Fruit fly (Drosophila melanogaster): ENCODE results near the gene CheA84a.

Gene CheA84a

DNA sequence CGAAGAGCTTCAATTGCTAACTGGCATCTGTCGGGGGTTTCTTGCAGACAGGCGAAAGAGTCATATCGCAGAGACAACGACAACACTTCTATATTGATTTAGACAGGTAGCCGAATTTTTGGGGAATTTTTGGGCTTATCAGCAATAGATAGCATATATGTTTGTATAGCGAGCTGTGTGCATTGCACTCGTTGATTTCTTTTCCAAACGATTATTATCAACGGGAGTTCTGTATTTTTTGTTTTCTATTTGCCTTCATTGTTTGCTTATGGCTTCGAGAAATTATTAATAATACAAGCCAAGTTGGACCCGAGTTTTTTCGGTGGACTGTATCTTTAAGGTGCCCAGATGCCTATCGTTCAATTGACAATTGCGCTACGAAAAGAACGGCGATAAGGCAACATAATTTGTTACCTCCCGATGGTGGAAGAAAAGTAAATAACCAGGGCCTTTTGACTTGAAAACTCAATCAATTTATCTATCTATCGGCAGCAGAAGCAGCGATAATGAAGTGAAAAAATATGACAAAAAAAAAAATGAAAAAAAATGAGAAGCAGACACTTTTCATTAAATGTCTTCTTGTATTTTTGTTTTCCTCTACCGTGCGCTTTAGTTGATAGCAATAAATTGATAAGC lies 24.1 kb downstream of the CheA84a start (continued):
- TF ChIP-seq Oli (tag; optimal IDR thresholded peaks at IDR 0.05) (no peak), CG10543 (GFP tag; optimal IDR thresholded peaks at IDR 0.05) (peak; percentile 32), Hmr (GFP tag; optimal IDR thresholded peaks at IDR 0.05) (peak; percentile 2), CG1602 (GFP tag; optimal IDR thresholded peaks at IDR 0.05) (no peak), CoRest (tag; optimal IDR thresholded peaks at IDR 0.05) (no peak), unpg (GFP tag; optimal IDR thresholded peaks at IDR 0.05) (peak; percentile 4), CG8388 (GFP tag; optimal IDR thresholded peaks at IDR 0.05) (peak; percentile 3), CG33213 (GFP tag; optimal IDR thresholded peaks at IDR 0.05) (no peak)

DNA sequence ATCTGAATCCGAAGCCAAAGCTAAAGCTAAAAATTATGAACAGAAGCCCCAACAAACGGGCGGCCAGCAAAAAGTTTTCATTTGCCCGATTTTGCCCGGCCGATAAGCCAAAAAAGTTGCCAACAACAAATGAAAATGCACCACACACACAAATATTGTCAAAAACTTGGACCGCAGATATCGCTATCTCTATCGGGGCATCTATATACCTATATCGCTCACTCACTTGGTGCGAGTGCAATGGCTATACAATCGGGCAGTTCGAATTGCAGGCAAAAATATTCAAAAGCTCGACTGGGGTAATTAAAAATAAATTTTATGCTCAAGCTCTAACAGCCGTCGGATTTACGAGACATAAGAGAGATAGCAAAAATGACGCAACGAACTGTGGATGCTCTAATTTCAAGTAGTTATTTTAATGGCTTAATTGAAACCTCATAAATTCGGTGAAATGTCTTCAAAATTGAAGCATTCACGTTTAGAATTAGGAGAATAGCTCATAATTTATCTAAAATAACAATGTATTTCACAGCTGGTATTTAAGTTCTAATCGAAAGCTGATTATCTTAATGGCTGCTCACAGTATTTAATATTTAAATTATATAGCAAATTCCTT lies 28.5 kb downstream of the CheA84a start:
- TF ChIP-seq sd (tag; optimal IDR thresholded peaks at IDR 0.05) (peak; percentile 13), Usf (GFP tag; optimal IDR thresholded peaks at IDR 0.05) (no peak), gem (tag; optimal IDR thresholded peaks at IDR 0.05) (peak; percentile 38), Drgx (GFP tag; IDR thresholded peaks at IDR 0.05) (no peak), row (GFP tag; IDR thresholded peaks at IDR 0.05) (peak; percentile 17; the same call in 1 of the 3 replicates), CG7839 (tag; optimal IDR thresholded peaks at IDR 0.05) (peak; percentile 16), Pdp1 (GFP tag; optimal IDR thresholded peaks at IDR 0.05) (peak in 1 of 2 experiments; percentile 5), insv (GFP tag; optimal IDR thresholded peaks at IDR 0.05) (no peak), grn (GFP tag; optimal IDR thresholded peaks at IDR 0.05) (peak; percentile 84), oc (tag; optimal IDR thresholded peaks at IDR 0.05) (no peak), CG12155 (GFP tag; optimal IDR thresholded peaks at IDR 0.05) (no peak), CkIIα-i1 (GFP tag; IDR thresholded peaks at IDR 0.05) (no peak), chinmo (GFP tag; IDR thresholded peaks at IDR 0.05; ENCODE audit: partially characterized antibody) (peak; percentile 70; the same call in 2 of the 4 replicates), CG15269 (tag; optimal IDR thresholded peaks at IDR 0.05) (peak; percentile 26), Sox102F (GFP tag; optimal IDR thresholded peaks at IDR 0.05) (peak; percentile 17), Lpt (GFP tag; optimal IDR thresholded peaks at IDR 0.05) (no peak), Nf-YC (tag; optimal IDR thresholded peaks at IDR 0.05) (peak; percentile 81), h (optimal IDR thresholded peaks at IDR 0.05) (no peak), Myb (GFP tag; optimal IDR thresholded peaks at IDR 0.05) (no peak), CG2116 (GFP tag; optimal IDR thresholded peaks at IDR 0.05) (no peak), D19A (tag; optimal IDR thresholded peaks at IDR 0.05) (peak; percentile 57), CG8924 (tag; optimal IDR thresholded peaks at IDR 0.05) (no peak), pho (GFP tag; optimal IDR thresholded peaks at IDR 0.05) (no peak), lilli (GFP tag; optimal IDR thresholded peaks at IDR 0.05) (peak; percentile 5), Antp (GFP tag; optimal IDR thresholded peaks at IDR 0.05) (no peak), sens (GFP tag) (peak; percentile 15), Abd-B (GFP tag; optimal IDR thresholded peaks at IDR 0.05) (peak; percentile 16), run (tag; optimal IDR thresholded peaks at IDR 0.05) (no peak), CG16813 (GFP tag; IDR thresholded peaks at IDR 0.05; ENCODE audit: partially characterized antibody) (no peak), chif (GFP tag; optimal IDR thresholded peaks at IDR 0.05) (no peak), CG2678 (tag; optimal IDR thresholded peaks at IDR 0.05) (peak; percentile 25), CG13775 (GFP tag; optimal IDR thresholded peaks at IDR 0.05) (no peak), Hr51 (GFP tag; optimal IDR thresholded peaks at IDR 0.05) (peak in 1 of 2 experiments; percentile 6), zfh2 (GFP tag; optimal IDR thresholded peaks at IDR 0.05) (no peak), grau (tag; optimal IDR thresholded peaks at IDR 0.05) (peak; percentile 22), CG9876 (GFP tag; optimal IDR thresholded peaks at IDR 0.05) (no peak), Mad (GFP tag; optimal IDR thresholded peaks at IDR 0.05) (no peak), HLHmδ (GFP tag; optimal IDR thresholded peaks at IDR 0.05) (no peak), hb (GFP tag; IDR thresholded peaks at IDR 0.05; ENCODE audit: partially characterized antibody) (no peak), CG12942 (GFP tag; optimal IDR thresholded peaks at IDR 0.05) (no peak)
